Fruit fly (Drosophila melanogaster) whole organism, embryonic: Measurements from ENCODE around the gene yl.

ENCODE experiments used
- BtbVII ChIP-seq: fragments of 200-800 bp; sonication (Bioruptor generic); optimal IDR thresholded peaks from 3 replicates; lab custom pipeline; 2017; ENCODE audit warnings: missing biosample characterization, mild to moderate bottlenecking, missing genetic modification characterization
- Bteb2 ChIP-seq: fragments of 200-800 bp; sonication (Bioruptor generic); optimal IDR thresholded peaks from 2 replicates; lab custom pipeline; 2016; ENCODE audit warnings: missing biosample characterization, missing genetic modification characterization
- CG11456 ChIP-seq: fragments of 200-800 bp; sonication (Bioruptor generic); IDR thresholded peaks from 3 replicates; pipeline ENCODE4 v1.3.6; 2022; ENCODE audit warnings: missing biosample characterization, missing genetic modification characterization
- CG11504 ChIP-seq: fragments of 200-800 bp; sonication (Bioruptor generic); optimal IDR thresholded peaks from 3 replicates; lab custom pipeline; 2019; ENCODE audit warnings: missing biosample characterization, mild to moderate bottlenecking, missing genetic modification characterization, moderate library complexity
- CG11695 ChIP-seq: fragments of 200-800 bp; sonication (Bioruptor generic); IDR thresholded peaks from 3 replicates; pipeline ENCODE4 v1.3.6; 2022; ENCODE audit warnings: missing biosample characterization, missing genetic modification characterization
- CG13296 ChIP-seq: fragments of 200-800 bp; sonication (Bioruptor generic); optimal IDR thresholded peaks from 3 replicates; lab custom pipeline; 2018; ENCODE audit warnings: missing biosample characterization, mild to moderate bottlenecking, missing genetic modification characterization
- CG15601 ChIP-seq: fragments of 200-800 bp; sonication (Bioruptor generic); optimal IDR thresholded peaks from 3 replicates; lab custom pipeline; 2019; ENCODE audit warnings: missing biosample characterization, mild to moderate bottlenecking, missing genetic modification characterization, moderate library complexity
- CG17612 ChIP-seq: fragments of 200-800 bp; sonication (Bioruptor generic); IDR thresholded peaks from 2 replicates; pipeline ENCODE4 v1.3.6; 2022; ENCODE audit warnings: missing biosample characterization, missing genetic modification characterization
- CG17829 ChIP-seq: fragments of 200-800 bp; optimal IDR thresholded peaks from 2 replicates; lab custom pipeline; 2019; ENCODE audit warnings: missing biosample characterization, mild to moderate bottlenecking, missing genetic modification characterization, moderate library complexity
- CG2202 ChIP-seq: fragments of 200-800 bp; sonication (Bioruptor generic); optimal IDR thresholded peaks from 2 replicates; lab custom pipeline; 2018; ENCODE audit warnings: missing biosample characterization, mild to moderate bottlenecking, missing genetic modification characterization
- CG2678 ChIP-seq: fragments of 200-800 bp; sonication (Bioruptor generic); optimal IDR thresholded peaks from 3 replicates; lab custom pipeline; 2019; ENCODE audit warnings: missing biosample characterization, mild to moderate bottlenecking, missing genetic modification characterization, moderate library complexity
- CG32532 ChIP-seq: fragments of 200-800 bp; sonication (Bioruptor generic); IDR thresholded peaks from 2 replicates; pipeline ENCODE4 v1.3.6; 2022; ENCODE audit warnings: missing biosample characterization, missing genetic modification characterization
- CG3281 ChIP-seq: fragments of 200-800 bp; sonication (Bioruptor generic); optimal IDR thresholded peaks from 3 replicates; lab custom pipeline; 2017; ENCODE audit warnings: missing biosample characterization, mild to moderate bottlenecking, missing genetic modification characterization
- CG34422 ChIP-seq: fragments of 200-800 bp; sonication (Bioruptor generic); IDR thresholded peaks from 3 replicates; pipeline ENCODE4 v1.3.6; 2022; ENCODE audit warnings: missing biosample characterization, missing genetic modification characterization
- CG43689 ChIP-seq: fragments of 200-800 bp; sonication (Bioruptor generic); IDR thresholded peaks from 2 replicates; pipeline ENCODE4 v1.3.6; 2022; ENCODE audit warnings: missing biosample characterization, missing genetic modification characterization
- CG4404 ChIP-seq: fragments of 200-800 bp; sonication (Bioruptor generic); IDR thresholded peaks from 2 replicates; pipeline ENCODE4 v1.3.6; 2022; ENCODE audit warnings: missing biosample characterization, missing genetic modification characterization
- CG6254 ChIP-seq: fragments of 200-800 bp; sonication (Bioruptor generic); optimal IDR thresholded peaks from 3 replicates; lab custom pipeline; 2017; ENCODE audit warnings: mild to moderate bottlenecking, missing biosample characterization, missing genetic modification reagents, missing genetic modification characterization
- CG7271 ChIP-seq: fragments of 200-800 bp; sonication (Bioruptor generic); optimal IDR thresholded peaks from 2 replicates; lab custom pipeline; 2018; ENCODE audit warnings: missing biosample characterization, mild to moderate bottlenecking, missing genetic modification characterization, moderate library complexity
- CG8281 ChIP-seq: fragments of 200-800 bp; sonication (Bioruptor generic); optimal IDR thresholded peaks from 2 replicates; lab custom pipeline; 2018; ENCODE audit warnings: missing biosample characterization, mild to moderate bottlenecking, missing genetic modification characterization, moderate library complexity
- CG8359 ChIP-seq: fragments of 200-800 bp; sonication (Bioruptor generic); optimal IDR thresholded peaks from 2 replicates; lab custom pipeline; 2017; ENCODE audit warnings: missing biosample characterization, mild to moderate bottlenecking, missing genetic modification characterization, borderline replicate concordance
- CG8765 ChIP-seq: fragments of 200-800 bp; sonication (Bioruptor generic); IDR thresholded peaks from 2 replicates; pipeline ENCODE4 v1.3.6; 2022; ENCODE audit warnings: missing biosample characterization, missing genetic modification characterization
- CG9215 ChIP-seq: fragments of 200-800 bp; sonication (Bioruptor generic); IDR thresholded peaks from 2 replicates; pipeline ENCODE4 v1.3.6; 2022; ENCODE audit warnings: missing biosample characterization, missing genetic modification characterization
- CG9727 ChIP-seq: fragments of 200-800 bp; sonication (Bioruptor generic); optimal IDR thresholded peaks from 3 replicates; lab custom pipeline; 2017; ENCODE audit warnings: missing biosample characterization, mild to moderate bottlenecking, missing genetic modification characterization
- CG9817 ChIP-seq: fragments of 200-800 bp; sonication (Bioruptor generic); optimal IDR thresholded peaks from 2 replicates; lab custom pipeline; 2018; ENCODE audit warnings: missing biosample characterization, mild to moderate bottlenecking, missing genetic modification characterization, moderate library complexity
- Doc2 ChIP-seq: fragments of 200-800 bp; sonication (Bioruptor generic); IDR thresholded peaks from 2 replicates; pipeline ENCODE4 v1.3.6; 2022; ENCODE audit warnings: missing biosample characterization, missing genetic modification characterization
- Dp ChIP-seq: fragments of 200-800 bp; sonication (Bioruptor generic); optimal IDR thresholded peaks from 2 replicates; lab custom pipeline; 2018; ENCODE audit warnings: missing biosample characterization, mild to moderate bottlenecking, missing genetic modification characterization, moderate library complexity
- Dref ChIP-seq: fragments of 200-800 bp; sonication (Bioruptor generic); IDR thresholded peaks from 2 replicates; pipeline ENCODE4 v1.3.6; 2022; ENCODE audit warnings: missing biosample characterization, missing genetic modification characterization
- Kr ChIP-seq: fragments of 200-800 bp; sonication (Bioruptor generic); optimal IDR thresholded peaks from 2 replicates; lab custom pipeline; 2017; ENCODE audit warnings: missing biosample characterization, mild to moderate bottlenecking, missing genetic modification characterization
- Myb ChIP-seq: fragments of 200-800 bp; sonication (Bioruptor generic); optimal IDR thresholded peaks from 2 replicates; lab custom pipeline; 2016; ENCODE audit warnings: missing biosample characterization, missing genetic modification characterization
- Neu2 ChIP-seq: fragments of 200-800 bp; sonication (Bioruptor generic); optimal IDR thresholded peaks from 3 replicates; lab custom pipeline; 2016; ENCODE audit warnings: missing biosample characterization, missing genetic modification characterization, borderline replicate concordance
- NfI ChIP-seq: fragments of 200-800 bp; sonication (Bioruptor generic); optimal IDR thresholded peaks from 3 replicates; lab custom pipeline; 2018; ENCODE audit warnings: missing biosample characterization, mild to moderate bottlenecking, missing genetic modification characterization, moderate library complexity
- Rfx ChIP-seq: fragments of 200-800 bp; sonication (Bioruptor generic); IDR thresholded peaks from 2 replicates; pipeline ENCODE4 v1.3.6; 2022; ENCODE audit warnings: missing biosample characterization, missing genetic modification characterization
- Xbp1 ChIP-seq: fragments of 200-800 bp; sonication (Bioruptor generic); optimal IDR thresholded peaks from 3 replicates; lab custom pipeline; 2016; ENCODE audit warnings: missing biosample characterization, mild to moderate bottlenecking, missing genetic modification characterization
- ab ChIP-seq: fragments of 200-800 bp; sonication (Bioruptor generic); optimal IDR thresholded peaks from 2 replicates; lab custom pipeline; 2016; ENCODE audit warnings: missing biosample characterization, missing genetic modification characterization
- ci ChIP-seq: fragments of 200-800 bp; sonication (Bioruptor generic); IDR thresholded peaks from 3 replicates; pipeline ENCODE4 v1.3.6; 2022; ENCODE audit warnings: missing biosample characterization, missing genetic modification characterization
- croc ChIP-seq: fragments of 200-800 bp; sonication (Bioruptor generic); conservative IDR thresholded peaks from 3 replicates; pipeline ENCODE4 v1.3.6; 2022; ENCODE audit warnings: missing biosample characterization, missing genetic modification characterization
- cwo ChIP-seq: fragments of 200-800 bp; sonication (Bioruptor generic); optimal IDR thresholded peaks from 3 replicates; lab custom pipeline; 2017; ENCODE audit warnings: missing biosample characterization, missing genetic modification characterization, mild to moderate bottlenecking, moderate library complexity, missing genetic modification reagents
- fd3F ChIP-seq: fragments of 200-800 bp; sonication (Bioruptor generic); optimal IDR thresholded peaks from 2 replicates; lab custom pipeline; 2018; ENCODE audit warnings: missing biosample characterization, mild to moderate bottlenecking, missing genetic modification characterization, moderate library complexity
- lilli ChIP-seq: fragments of 200-800 bp; sonication (Bioruptor generic); optimal IDR thresholded peaks from 3 replicates; lab custom pipeline; 2016; ENCODE audit warnings: missing biosample characterization, missing genetic modification characterization
- odd ChIP-seq: fragments of 200-800 bp; sonication (Bioruptor generic); optimal IDR thresholded peaks from 2 replicates; lab custom pipeline; 2017; ENCODE audit warnings: missing biosample characterization, mild to moderate bottlenecking, missing genetic modification characterization
- peb ChIP-seq: fragments of 200-800 bp; sonication (Bioruptor generic); IDR thresholded peaks from 2 replicates; pipeline ENCODE4 v1.3.6; 2022; ENCODE audit warnings: missing biosample characterization, missing genetic modification characterization
- ro ChIP-seq: fragments of 200-800 bp; sonication (Bioruptor generic); IDR thresholded peaks from 2 replicates; pipeline ENCODE4 v1.3.6; 2022; ENCODE audit warnings: missing biosample characterization, missing genetic modification characterization
- sc ChIP-seq, 3 experiments: fragments of >200 bp in 2 of 3; fragments of 200-800 bp in 1 of 3; sonication (Bioruptor generic) in 1 of 3; optimal IDR thresholded peaks; 2 replicates in 2 of 3; 3 replicates in 1 of 3; lab custom pipeline; 2017; ENCODE audit warnings: mild to moderate bottlenecking in 1 of 3, missing biosample characterization in 1 of 3, missing genetic modification characterization in 1 of 3, missing genetic modification reagents in 1 of 3
- shn ChIP-seq: fragments of 200-800 bp; sonication (Bioruptor generic); optimal IDR thresholded peaks from 3 replicates; lab custom pipeline; 2016; ENCODE audit warnings: missing biosample characterization, missing genetic modification characterization
- sr ChIP-seq: fragments of 200-800 bp; sonication (Bioruptor generic); IDR thresholded peaks from 3 replicates; pipeline ENCODE4 v1.3.6; 2022; ENCODE audit warnings: missing biosample characterization, missing genetic modification characterization
- unpg ChIP-seq: fragments of 200-800 bp; sonication (Bioruptor generic); optimal IDR thresholded peaks from 3 replicates; lab custom pipeline; 2018; ENCODE audit warnings: missing biosample characterization, mild to moderate bottlenecking, missing genetic modification characterization, moderate library complexity
- wdn ChIP-seq: fragments of 200-800 bp; sonication (Bioruptor generic); IDR thresholded peaks from 2 replicates; pipeline ENCODE4 v1.3.6; 2022; ENCODE audit warnings: missing biosample characterization, missing genetic modification characterization
- zf30C ChIP-seq: fragments of 200-800 bp; sonication (Bioruptor generic); optimal IDR thresholded peaks from 3 replicates; lab custom pipeline; 2018; ENCODE audit warnings: missing biosample characterization, mild to moderate bottlenecking, missing genetic modification characterization

Gene yl

DNA sequence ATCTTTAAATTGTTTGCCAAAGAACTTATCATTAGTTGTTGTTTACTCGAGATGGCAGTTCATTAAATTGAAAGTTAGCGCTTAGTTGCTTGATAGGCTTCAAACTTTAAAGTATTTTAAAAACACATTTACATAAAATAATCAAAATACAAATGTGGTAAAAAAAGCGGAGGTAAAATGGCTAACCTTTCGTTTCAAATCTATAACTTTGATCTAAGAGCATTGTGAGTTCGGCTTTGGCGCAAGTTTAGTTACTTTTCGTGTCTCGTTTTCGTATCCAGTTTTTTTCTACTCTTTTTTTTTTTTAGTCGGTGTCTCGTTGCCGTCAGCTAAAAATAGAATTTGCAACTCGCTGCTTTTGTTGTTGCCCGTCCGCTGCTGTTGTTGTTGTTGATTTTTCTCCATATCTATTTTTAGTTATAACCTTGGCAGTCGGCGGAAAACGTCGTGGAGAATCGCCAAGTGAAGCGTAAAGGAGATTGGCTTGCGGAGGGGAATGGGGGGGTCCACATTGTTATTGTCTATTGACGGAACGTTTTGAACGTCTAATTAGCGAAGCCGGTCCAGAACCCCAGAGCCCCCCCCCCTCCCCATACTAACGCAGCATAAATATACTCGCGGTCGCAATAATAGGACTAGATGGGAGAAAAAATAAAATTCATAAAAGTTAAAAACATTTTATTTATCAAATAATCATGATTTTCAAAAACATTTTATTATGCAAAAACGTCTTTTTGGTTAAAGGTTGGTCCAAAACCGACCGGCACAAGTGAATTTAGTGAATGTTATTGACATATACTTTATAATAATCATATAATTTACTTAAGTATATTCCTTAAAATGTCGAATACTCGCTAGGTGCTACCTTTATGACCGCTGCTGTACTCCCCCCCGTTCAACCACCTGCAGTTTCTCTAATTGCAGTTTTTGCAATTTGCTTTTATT is 21.8 kb downstream of the yl start (continued):
- TF ChIP-seq fd3F (GFP tag; lab: Kevin White, UChicago), result peak; percentile 52
- no peak for TF ChIP-seq ab (GFP tag; lab: Kevin White, UChicago)
- no peak for TF ChIP-seq shn (GFP tag; lab: Kevin White, UChicago)
- no peak for TF ChIP-seq lilli (GFP tag; lab: Kevin White, UChicago)
- TF ChIP-seq CG11456 (GFP tag; lab: Robert Waterston, UW), result no peak
- no peak for TF ChIP-seq CG8765 (GFP tag; lab: Robert Waterston, UW)
- no peak for TF ChIP-seq CG43689 (GFP tag; lab: Robert Waterston, UW)
- TF ChIP-seq CG11504, result peak; percentile 67
- TF ChIP-seq CG8281, result no peak
- TF ChIP-seq CG17612 (GFP tag; lab: Robert Waterston, UW), result no peak
- no peak for TF ChIP-seq Dref (GFP tag; lab: Robert Waterston, UW)
- TF ChIP-seq CG13296 (GFP tag; lab: Kevin White, UChicago), result peak; percentile 19
- TF ChIP-seq CG3281 (GFP tag; lab: Kevin White, UChicago), result peak; percentile 80
- peak; percentile 61 for TF ChIP-seq unpg (GFP tag; lab: Kevin White, UChicago)
- TF ChIP-seq Kr (GFP tag; lab: Kevin White, UChicago), result no peak
- TF ChIP-seq sr, result no peak
- TF ChIP-seq CG7271 (tag; lab: Kevin White, UChicago), result no peak
- TF ChIP-seq CG6254 (GFP tag; lab: Kevin White, UChicago), result peak; percentile 37
- TF ChIP-seq CG9727 (GFP tag; lab: Kevin White, UChicago), result peak; percentile 54
- peak; percentile 17 for TF ChIP-seq CG17829 (tag; lab: Kevin White, UChicago)
- TF ChIP-seq cwo (GFP tag; lab: Kevin White, UChicago), result peak; percentile 45
- TF ChIP-seq CG9817 (tag; lab: Kevin White, UChicago), result peak; percentile 56
- no peak for TF ChIP-seq CG2202
- no peak for TF ChIP-seq peb (GFP tag; lab: Robert Waterston, UW)
- no peak for TF ChIP-seq croc
- TF ChIP-seq CG2678, result peak; percentile 72
- no peak for TF ChIP-seq CG8359 (GFP tag; lab: Kevin White, UChicago)
- TF ChIP-seq odd (GFP tag; lab: Kevin White, UChicago), result no peak
- TF ChIP-seq CG15601 (tag; lab: Kevin White, UChicago), result no peak
- TF ChIP-seq zf30C, result no peak
- no peak for TF ChIP-seq Neu2 (GFP tag; lab: Kevin White, UChicago)
- TF ChIP-seq wdn (GFP tag; lab: Robert Waterston, UW), result peak; percentile 44; the same call in 1 of the 2 replicates
- TF ChIP-seq ro (GFP tag; lab: Robert Waterston, UW), result no peak
- peak; percentile 70 for TF ChIP-seq CG32532 (GFP tag; lab: Robert Waterston, UW)
- no peak for TF ChIP-seq CG4404
- no peak for TF ChIP-seq sc (optimal IDR thresholded peaks at IDR 0.05; lab: Kevin White, UChicago)
- TF ChIP-seq sc (GFP tag; optimal IDR thresholded peaks at IDR 0.05; lab: Kevin White, UChicago), result no peak
- peak; percentile 13 for TF ChIP-seq Xbp1
- no peak for TF ChIP-seq Dp (GFP tag; lab: Kevin White, UChicago)
- TF ChIP-seq CG11695 (GFP tag; lab: Robert Waterston, UW), result peak; percentile 66; the same call in 2 of the 3 replicates
- TF ChIP-seq BtbVII (GFP tag; lab: Kevin White, UChicago), result peak; percentile 31
- TF ChIP-seq Myb (GFP tag; lab: Kevin White, UChicago), result no peak
- no peak for TF ChIP-seq Doc2 (GFP tag; lab: Robert Waterston, UW)
- peak; percentile 24; the same call in 1 of the 2 replicates for TF ChIP-seq CG9215 (GFP tag; lab: Robert Waterston, UW)
- TF ChIP-seq Rfx, result peak; percentile 66
- TF ChIP-seq ci (GFP tag; lab: Robert Waterston, UW), result peak; percentile 28; the same call in 1 of the 3 replicates
- TF ChIP-seq CG34422 (GFP tag; lab: Robert Waterston, UW), result peak; percentile 43; the same call in 1 of the 3 replicates
- TF ChIP-seq NfI (GFP tag; lab: Kevin White, UChicago), result peak; percentile 12
- TF ChIP-seq Bteb2 (GFP tag; lab: Kevin White, UChicago), result no peak
